Fruit fly (Drosophila melanogaster): ENCODE measurements around the gene CG43965.

Gene CG43965

dm6 chr3L:8748839-8749238, 23.3 kb upstream of the CG43965 start (continued):
- TF ChIP-seq gt (GFP tag; IDR thresholded peaks at IDR 0.05) (no peak), CG6654 (GFP tag; optimal IDR thresholded peaks at IDR 0.05) (no peak), Dll (GFP tag; IDR thresholded peaks at IDR 0.05; ENCODE audit: partially characterized antibody) (no peak), CG7839 (tag; optimal IDR thresholded peaks at IDR 0.05) (peak; percentile 60), sens-2 (GFP tag; IDR thresholded peaks at IDR 0.05) (no peak), CG33213 (GFP tag; optimal IDR thresholded peaks at IDR 0.05) (peak; percentile 25), Ptx1 (GFP tag; IDR thresholded peaks at IDR 0.05) (peak; percentile 71), phol (tag; optimal IDR thresholded peaks at IDR 0.05) (peak; percentile 51), pho (GFP tag; optimal IDR thresholded peaks at IDR 0.05) (no peak), CG31441 (GFP tag; IDR thresholded peaks at IDR 0.05) (no peak), Hsf (GFP tag; optimal IDR thresholded peaks at IDR 0.05) (peak; percentile 51), CG15514 (GFP tag; optimal IDR thresholded peaks at IDR 0.05) (no peak), gsb-n (tag; optimal IDR thresholded peaks at IDR 0.05) (no peak), NFAT (GFP tag; IDR thresholded peaks at IDR 0.05) (peak; percentile 86), NC2β (GFP tag; optimal IDR thresholded peaks at IDR 0.05) (no peak), CG3065 (GFP tag; optimal IDR thresholded peaks at IDR 0.05) (no peak), PHDP (tag; optimal IDR thresholded peaks at IDR 0.05) (no peak), sisA (GFP tag; IDR thresholded peaks at IDR 0.05) (peak; percentile 57), Spps (tag; optimal IDR thresholded peaks at IDR 0.05) (no peak), Rx (GFP tag; IDR thresholded peaks at IDR 0.05) (no peak), Mes4 (GFP tag; optimal IDR thresholded peaks at IDR 0.05) (no peak), CTCF (GFP tag; optimal IDR thresholded peaks at IDR 0.05) (peak; percentile 98), CG10462 (GFP tag; optimal IDR thresholded peaks at IDR 0.05) (no peak), gce (GFP tag; IDR thresholded peaks at IDR 0.05) (no peak), Deaf1 (tag; optimal IDR thresholded peaks at IDR 0.05) (no peak), dysf (GFP tag; IDR thresholded peaks at IDR 0.05) (peak; percentile 53; the same call in 2 of the 3 replicates), CG2120 (GFP tag; optimal IDR thresholded peaks at IDR 0.05) (peak; percentile 1), corto (GFP tag; optimal IDR thresholded peaks at IDR 0.05) (no peak), CG31365 (tag; optimal IDR thresholded peaks at IDR 0.05) (no peak), E2f2 (GFP tag; IDR thresholded peaks at IDR 0.05) (no peak), CG6272 (GFP tag; IDR thresholded peaks at IDR 0.05) (peak; percentile 19; the same call in 1 of the 2 replicates), chn (GFP tag; optimal IDR thresholded peaks at IDR 0.05) (no peak), CG30020 (tag; optimal IDR thresholded peaks at IDR 0.05) (no peak), TFAM (GFP tag; optimal IDR thresholded peaks at IDR 0.05) (no peak), CG7271 (tag; optimal IDR thresholded peaks at IDR 0.05) (no peak), so (GFP tag; IDR thresholded peaks at IDR 0.05) (no peak), oc (tag; optimal IDR thresholded peaks at IDR 0.05) (no peak), D19B (GFP tag; optimal IDR thresholded peaks at IDR 0.05) (no peak), bowl (GFP tag; IDR thresholded peaks at IDR 0.05) (no peak), Atf6 (GFP tag; IDR thresholded peaks at IDR 0.05) (no peak), klu (GFP tag; IDR thresholded peaks at IDR 0.05) (no peak), Hand (GFP tag; optimal IDR thresholded peaks at IDR 0.05) (no peak), CG1024 (GFP tag; IDR thresholded peaks at IDR 0.05) (peak; percentile 11; the same call in 1 of the 2 replicates), CG15479 (GFP tag; optimal IDR thresholded peaks at IDR 0.05) (no peak), mam (GFP tag; optimal IDR thresholded peaks at IDR 0.05) (peak; percentile 15), vvl (GFP tag; IDR thresholded peaks at IDR 0.05) (no peak; the same call in 1 of the 2 replicates), ewg (GFP tag; optimal IDR thresholded peaks at IDR 0.05) (no peak), Ssrp (tag; optimal IDR thresholded peaks at IDR 0.05) (no peak), cato (GFP tag; optimal IDR thresholded peaks at IDR 0.05; ENCODE audit: borderline replicate concordance) (no peak), CG10267 (tag; optimal IDR thresholded peaks at IDR 0.05) (no peak), CG2712 (tag; optimal IDR thresholded peaks at IDR 0.05) (peak; percentile 32), YL-1 (GFP tag; optimal IDR thresholded peaks at IDR 0.05) (no peak), CG12659 (GFP tag; optimal IDR thresholded peaks at IDR 0.05) (no peak)
